Fruit fly (Drosophila melanogaster) whole organism, embryonic: ENCODE data around the gene mrva.
A peak's percentile ranks its signal among the peaks of the same experiment; 100 is the strongest.

ENCODE experiments used
- Adf1 ChIP-seq: fragments of 200-800 bp; sonication (Bioruptor generic); IDR thresholded peaks from 2 replicates; pipeline ENCODE4 v1.3.6; 2022; ENCODE audit warnings: missing biosample characterization, missing genetic modification characterization
- Atf6 ChIP-seq: fragments of 200-800 bp; sonication (Bioruptor generic); IDR thresholded peaks from 2 replicates; pipeline ENCODE4 v1.3.6; 2022; ENCODE audit warnings: missing biosample characterization, missing genetic modification characterization
- CG10274 ChIP-seq: fragments of 200-800 bp; sonication (Bioruptor generic); optimal IDR thresholded peaks from 3 replicates; lab custom pipeline; 2017; ENCODE audit warnings: missing biosample characterization, mild to moderate bottlenecking, missing genetic modification characterization
- CG13287 ChIP-seq: fragments of 200-800 bp; sonication (Bioruptor generic); IDR thresholded peaks from 2 replicates; pipeline ENCODE4 v1.3.6; 2022; ENCODE audit warnings: missing biosample characterization, missing genetic modification characterization; ENCODE audit not compliant: partially characterized antibody
- CG14014 ChIP-seq: fragments of 200-800 bp; sonication (Bioruptor generic); IDR thresholded peaks from 2 replicates; pipeline ENCODE4 v1.3.6; 2022; ENCODE audit warnings: missing biosample characterization, missing genetic modification characterization
- CG16815 ChIP-seq: fragments of 200-800 bp; sonication (Bioruptor generic); optimal IDR thresholded peaks from 3 replicates; lab custom pipeline; 2017; ENCODE audit warnings: missing biosample characterization, mild to moderate bottlenecking, missing genetic modification characterization
- CG16863 ChIP-seq: fragments of 200-800 bp; sonication (Bioruptor generic); optimal IDR thresholded peaks from 3 replicates; lab custom pipeline; 2016; ENCODE audit warnings: missing biosample characterization, missing genetic modification characterization
- CG18011 ChIP-seq: fragments of 200-800 bp; sonication (Bioruptor generic); optimal IDR thresholded peaks from 2 replicates; lab custom pipeline; 2017; ENCODE audit warnings: missing biosample characterization, missing genetic modification characterization, mild to moderate bottlenecking, moderate library complexity, missing genotype
- CG2678 ChIP-seq: fragments of 200-800 bp; sonication (Bioruptor generic); optimal IDR thresholded peaks from 3 replicates; lab custom pipeline; 2019; ENCODE audit warnings: missing biosample characterization, mild to moderate bottlenecking, missing genetic modification characterization, moderate library complexity
- CG2889 ChIP-seq: fragments of 200-800 bp; sonication (Bioruptor generic); IDR thresholded peaks from 3 replicates; pipeline ENCODE4 v1.3.6; 2022; ENCODE audit warnings: missing biosample characterization, missing genetic modification characterization
- CG3281 ChIP-seq: fragments of 200-800 bp; sonication (Bioruptor generic); optimal IDR thresholded peaks from 3 replicates; lab custom pipeline; 2017; ENCODE audit warnings: missing biosample characterization, mild to moderate bottlenecking, missing genetic modification characterization
- CG6254 ChIP-seq: fragments of 200-800 bp; sonication (Bioruptor generic); optimal IDR thresholded peaks from 3 replicates; lab custom pipeline; 2017; ENCODE audit warnings: mild to moderate bottlenecking, missing biosample characterization, missing genetic modification reagents, missing genetic modification characterization
- CG6654 ChIP-seq: fragments of 200-800 bp; sonication (Bioruptor generic); optimal IDR thresholded peaks from 2 replicates; lab custom pipeline; 2017; ENCODE audit warnings: missing biosample characterization, mild to moderate bottlenecking, missing genetic modification characterization
- CG6683 ChIP-seq: fragments of 200-800 bp; sonication (Bioruptor generic); optimal IDR thresholded peaks from 2 replicates; lab custom pipeline; 2017; ENCODE audit warnings: missing biosample characterization, mild to moderate bottlenecking, missing genetic modification characterization, missing genetic modification reagents
- CG7372 ChIP-seq: fragments of 200-800 bp; sonication (Bioruptor generic); IDR thresholded peaks from 2 replicates; pipeline ENCODE4 v1.3.6; 2022; ENCODE audit warnings: missing biosample characterization, missing genetic modification characterization
- CG8290 ChIP-seq, 3 experiments: fragments of 200-800 bp; sonication (Bioruptor generic); optimal IDR thresholded peaks; 2 replicates each; lab custom pipeline; 2016 to 2019; ENCODE audit warnings: missing biosample characterization in 3 of 3, missing genetic modification characterization in 3 of 3, mild to moderate bottlenecking in 2 of 3, moderate library complexity in 1 of 3
- CG8388 ChIP-seq: fragments of 200-800 bp; sonication (Bioruptor generic); optimal IDR thresholded peaks from 2 replicates; lab custom pipeline; 2019; ENCODE audit warnings: missing biosample characterization, mild to moderate bottlenecking, missing genetic modification characterization, moderate library complexity
- D19A ChIP-seq: fragments of 200-800 bp; optimal IDR thresholded peaks from 3 replicates; lab custom pipeline; 2019; ENCODE audit warnings: missing biosample characterization, mild to moderate bottlenecking, missing genetic modification characterization, moderate library complexity
- D19B ChIP-seq: fragments of 200-800 bp; sonication (Bioruptor generic); optimal IDR thresholded peaks from 2 replicates; lab custom pipeline; 2017; ENCODE audit warnings: missing biosample characterization, mild to moderate bottlenecking, missing genetic modification characterization
- Dad ChIP-seq: fragments of 200-800 bp; sonication (Bioruptor generic); optimal IDR thresholded peaks from 3 replicates; lab custom pipeline; 2016; ENCODE audit warnings: missing biosample characterization, missing genetic modification characterization
- Deaf1 ChIP-seq: fragments of 200-800 bp; optimal IDR thresholded peaks from 3 replicates; lab custom pipeline; 2019; ENCODE audit warnings: missing biosample characterization, mild to moderate bottlenecking, missing genetic modification characterization, moderate library complexity
- Gsc ChIP-seq: fragments of 200-800 bp; sonication (Bioruptor generic); IDR thresholded peaks from 2 replicates; pipeline ENCODE4 v1.3.6; 2022; ENCODE audit warnings: missing biosample characterization, missing genetic modification characterization
- Hsf ChIP-seq: fragments of 200-800 bp; sonication (Bioruptor generic); optimal IDR thresholded peaks from 3 replicates; lab custom pipeline; 2016; ENCODE audit warnings: missing biosample characterization, missing genetic modification characterization
- Mad ChIP-seq: fragments of 200-800 bp; sonication (Bioruptor generic); optimal IDR thresholded peaks from 2 replicates; lab custom pipeline; 2016; ENCODE audit warnings: missing biosample characterization, missing genetic modification characterization
- Nf-YA ChIP-seq: fragments of 200-800 bp; sonication (Bioruptor generic); IDR thresholded peaks from 2 replicates; pipeline ENCODE4 v1.3.6; 2022; ENCODE audit warnings: missing biosample characterization, missing genetic modification characterization
- Spps ChIP-seq: fragments of 200-800 bp; sonication (Bioruptor generic); optimal IDR thresholded peaks from 2 replicates; lab custom pipeline; 2018; ENCODE audit warnings: missing biosample characterization, mild to moderate bottlenecking, missing genetic modification characterization
- Tbp ChIP-seq: fragments of >200 bp; optimal IDR thresholded peaks from 2 replicates; lab custom pipeline; 2018; ENCODE audit warnings: missing biosample characterization, missing genetic modification characterization
- abd-A ChIP-seq: fragments of 200-800 bp; sonication (Bioruptor generic); optimal IDR thresholded peaks from 3 replicates; lab custom pipeline; 2019; ENCODE audit warnings: missing biosample characterization, mild to moderate bottlenecking, missing genetic modification characterization, moderate library complexity
- cas ChIP-seq: fragments of 200-800 bp; sonication (Bioruptor generic); IDR thresholded peaks from 2 replicates; pipeline ENCODE4 v1.3.6; 2022; ENCODE audit warnings: missing biosample characterization, missing genetic modification characterization
- corto ChIP-seq: fragments of 200-800 bp; sonication (Bioruptor generic); optimal IDR thresholded peaks from 2 replicates; lab custom pipeline; 2016; ENCODE audit warnings: missing biosample characterization, mild to moderate bottlenecking, missing genetic modification characterization, moderate library complexity
- emc ChIP-seq: fragments of 200-800 bp; sonication (Bioruptor generic); optimal IDR thresholded peaks from 2 replicates; lab custom pipeline; 2016; ENCODE audit warnings: missing biosample characterization, missing genetic modification characterization
- ewg ChIP-seq: fragments of 200-800 bp; sonication (Bioruptor generic); optimal IDR thresholded peaks from 3 replicates; lab custom pipeline; 2017; ENCODE audit warnings: mild to moderate bottlenecking, missing biosample characterization, missing genetic modification reagents, missing genetic modification characterization
- exex ChIP-seq: fragments of 200-800 bp; sonication (Bioruptor generic); optimal IDR thresholded peaks from 4 replicates; lab custom pipeline; 2018; ENCODE audit warnings: missing biosample characterization, mild to moderate bottlenecking, missing genetic modification characterization, moderate library complexity
- fru ChIP-seq: fragments of >200 bp; optimal IDR thresholded peaks from 2 replicates; lab custom pipeline; 2017
- gsb-n ChIP-seq: fragments of 200-800 bp; sonication (Bioruptor generic); optimal IDR thresholded peaks from 3 replicates; lab custom pipeline; 2018; ENCODE audit warnings: missing biosample characterization, mild to moderate bottlenecking, missing genetic modification characterization
- h ChIP-seq: fragments of >200 bp; optimal IDR thresholded peaks from 2 replicates; lab custom pipeline; 2017
- ind ChIP-seq: fragments of 200-800 bp; sonication (Bioruptor generic); optimal IDR thresholded peaks from 3 replicates; lab custom pipeline; 2016; ENCODE audit warnings: missing biosample characterization, missing genetic modification characterization
- onecut ChIP-seq: fragments of 200-800 bp; sonication (Bioruptor generic); IDR thresholded peaks from 2 replicates; pipeline ENCODE4 v1.3.6; 2022; ENCODE audit warnings: missing biosample characterization, missing genetic modification characterization
- pita ChIP-seq: fragments of 200-800 bp; sonication (Bioruptor generic); optimal IDR thresholded peaks from 2 replicates; lab custom pipeline; 2017; ENCODE audit warnings: missing biosample characterization, mild to moderate bottlenecking, missing genetic modification characterization
- pros ChIP-seq: fragments of 200-800 bp; sonication (Bioruptor generic); optimal IDR thresholded peaks from 3 replicates; lab custom pipeline; 2019; ENCODE audit warnings: missing biosample characterization, mild to moderate bottlenecking, missing genetic modification characterization, moderate library complexity
- row ChIP-seq: fragments of 200-800 bp; sonication (Bioruptor generic); IDR thresholded peaks from 3 replicates; pipeline ENCODE4 v1.3.6; 2022; ENCODE audit warnings: missing biosample characterization, missing genetic modification characterization
- slbo ChIP-seq: fragments of 200-800 bp; sonication (Bioruptor generic); IDR thresholded peaks from 2 replicates; pipeline ENCODE4 v1.3.6; 2022; ENCODE audit warnings: missing biosample characterization, missing genetic modification characterization
- slp2 ChIP-seq: fragments of 200-800 bp; sonication (Bioruptor generic); optimal IDR thresholded peaks from 2 replicates; lab custom pipeline; 2016; ENCODE audit warnings: missing biosample characterization, missing genetic modification characterization
- sna ChIP-seq: fragments of 200-800 bp; sonication (Bioruptor generic); IDR thresholded peaks from 2 replicates; pipeline ENCODE4 v1.3.6; 2022; ENCODE audit warnings: missing biosample characterization, missing genetic modification characterization; ENCODE audit not compliant: partially characterized antibody
- tin ChIP-seq: fragments of 200-800 bp; sonication (Bioruptor generic); optimal IDR thresholded peaks from 3 replicates; lab custom pipeline; 2016; ENCODE audit warnings: missing biosample characterization, missing genetic modification characterization
- toy ChIP-seq: fragments of 200-800 bp; sonication (Bioruptor generic); IDR thresholded peaks from 2 replicates; pipeline ENCODE4 v1.3.6; 2022; ENCODE audit warnings: missing biosample characterization, missing genetic modification characterization
- trem ChIP-seq: fragments of 200-800 bp; optimal IDR thresholded peaks from 3 replicates; lab custom pipeline; 2019; ENCODE audit warnings: missing biosample characterization, mild to moderate bottlenecking, missing genetic modification characterization, moderate library complexity
- twi ChIP-seq: fragments of 200-800 bp; optimal IDR thresholded peaks from 2 replicates; lab custom pipeline; 2019; ENCODE audit warnings: missing biosample characterization, mild to moderate bottlenecking, missing genetic modification characterization, moderate library complexity
- vfl ChIP-seq: fragments of 200-800 bp; sonication (Bioruptor generic); optimal IDR thresholded peaks from 2 replicates; lab custom pipeline; 2016; ENCODE audit warnings: missing biosample characterization, missing genetic modification characterization
- wdn ChIP-seq: fragments of 200-800 bp; sonication (Bioruptor generic); IDR thresholded peaks from 2 replicates; pipeline ENCODE4 v1.3.6; 2022; ENCODE audit warnings: missing biosample characterization, missing genetic modification characterization
- yki ChIP-seq: fragments of >200 bp; optimal IDR thresholded peaks from 3 replicates; lab custom pipeline; 2018

Gene mrva

DNA sequence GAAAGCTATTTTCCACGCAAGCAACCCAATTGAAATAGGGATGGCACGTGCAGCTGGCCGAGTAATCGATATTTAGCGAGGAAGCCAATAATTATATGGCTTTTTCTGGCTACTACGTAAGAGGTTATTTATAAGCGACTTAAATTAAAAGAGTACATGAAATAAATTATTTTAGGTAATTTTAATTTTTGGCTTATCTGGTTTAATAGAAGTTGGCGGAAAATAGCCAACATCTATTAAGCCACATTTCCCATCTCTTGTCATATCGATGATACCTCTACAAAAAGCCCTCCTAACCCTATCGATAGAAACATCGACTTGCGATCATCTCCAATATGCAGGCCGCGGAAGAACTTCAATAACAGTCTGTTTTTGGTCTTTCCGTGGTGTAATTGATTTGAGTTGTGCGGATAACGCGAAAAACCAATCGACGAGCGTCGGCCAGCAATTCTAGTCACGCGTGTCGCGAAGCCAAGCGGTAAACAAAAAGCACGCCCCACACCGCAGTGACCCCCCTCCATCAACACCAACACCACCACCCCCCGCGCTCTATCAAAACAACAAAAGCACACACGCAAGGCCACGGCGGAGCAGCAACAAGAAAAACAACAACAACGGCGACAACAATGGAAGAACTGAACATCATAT, 19.5 kb upstream of the mrva start, which contains the start of the genes Srp19 and qm (continued):
- TF ChIP-seq CG10274 (no peak), Nf-YA (GFP tag; lab: Robert Waterston, UW) (no peak), fru (lab: Kevin White, UChicago) (no peak), CG6683 (no peak), CG8290 (GFP tag; optimal IDR thresholded peaks at IDR 0.05; lab: Kevin White, UChicago) (peak; percentile 45), CG8290 (tag; optimal IDR thresholded peaks at IDR 0.05; lab: Kevin White, UChicago) (peak in 1 of 2 experiments; percentile 49), CG6254 (GFP tag; lab: Kevin White, UChicago) (no peak), CG2889 (GFP tag; lab: Robert Waterston, UW) (no peak), yki (lab: Kevin White, UChicago) (no peak), Tbp (no peak), abd-A (tag; lab: Kevin White, UChicago) (no peak), CG16863 (peak; percentile 25), CG14014 (GFP tag; lab: Robert Waterston, UW) (peak; percentile 45), Adf1 (GFP tag; lab: Robert Waterston, UW) (peak; percentile 41), pita (no peak), Gsc (GFP tag; lab: Robert Waterston, UW) (no peak), Hsf (GFP tag; lab: Kevin White, UChicago) (peak; percentile 56), D19A (no peak), D19B (GFP tag; lab: Kevin White, UChicago) (no peak), CG6654 (GFP tag; lab: Kevin White, UChicago) (no peak), h (lab: Kevin White, UChicago) (no peak), exex (tag; lab: Kevin White, UChicago) (no peak), slp2 (GFP tag; lab: Kevin White, UChicago) (no peak), CG2678 (tag; lab: Kevin White, UChicago) (peak; percentile 33), emc (GFP tag; lab: Kevin White, UChicago) (no peak), onecut (GFP tag; lab: Robert Waterston, UW) (peak; percentile 44; the same call in 1 of the 2 replicates), trem (tag; lab: Kevin White, UChicago) (peak; percentile 6), ind (GFP tag; lab: Kevin White, UChicago) (peak; percentile 57), Deaf1 (peak; percentile 2), corto (GFP tag; lab: Kevin White, UChicago) (no peak), toy (GFP tag; lab: Robert Waterston, UW) (no peak), wdn (GFP tag; lab: Robert Waterston, UW) (peak; percentile 46; the same call in 1 of the 2 replicates), slbo (GFP tag; lab: Robert Waterston, UW) (peak; percentile 67; the same call in 1 of the 2 replicates), CG16815 (no peak), Spps (tag; lab: Kevin White, UChicago) (no peak), tin (GFP tag; lab: Kevin White, UChicago) (peak; percentile 42), CG13287 (GFP tag; lab: Robert Waterston, UW) (peak; percentile 87), Mad (GFP tag; lab: Kevin White, UChicago) (no peak), CG7372 (GFP tag; lab: Robert Waterston, UW) (no peak), twi (tag; lab: Kevin White, UChicago) (no peak), sna (GFP tag; lab: Robert Waterston, UW) (peak; percentile 78), Dad (no peak), ewg (GFP tag; lab: Kevin White, UChicago) (no peak), gsb-n (tag; lab: Kevin White, UChicago) (peak; percentile 22), row (peak; percentile 89), Atf6 (GFP tag; lab: Robert Waterston, UW) (peak; percentile 64), pros (GFP tag; lab: Kevin White, UChicago) (peak; percentile 26), CG18011 (GFP tag; lab: Kevin White, UChicago) (no peak), CG3281 (peak; percentile 34), cas (peak; percentile 14; the same call in 1 of the 2 replicates), vfl (GFP tag; lab: Kevin White, UChicago) (peak; percentile 54), CG8388 (GFP tag; lab: Kevin White, UChicago) (no peak)
